Worm (Caenorhabditis elegans): Measurements from ENCODE around the gene K01B6.4.

DNA sequence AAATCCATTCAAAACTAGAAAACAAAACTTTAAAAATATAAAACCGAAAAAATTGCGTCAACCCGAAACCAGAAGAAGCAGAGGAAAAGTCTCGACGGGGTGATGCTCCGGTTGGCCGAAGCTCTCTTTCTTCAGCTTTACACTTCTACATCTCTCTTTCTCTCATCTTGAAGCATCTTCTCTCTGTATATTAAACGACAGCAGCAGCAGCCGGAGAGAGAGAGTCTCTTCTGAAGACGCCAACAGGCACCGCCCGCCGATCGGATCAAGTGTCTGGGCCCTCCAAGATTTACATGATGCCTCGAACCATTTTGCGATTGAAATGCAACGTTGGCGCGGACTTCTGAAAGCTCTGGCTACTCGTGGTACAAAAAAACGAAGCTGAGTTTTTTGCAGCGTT lies 49.5 kb upstream of the K01B6.4 start:
- TF ChIP-seq nhr-25 (tag; optimal IDR thresholded peaks at IDR 0.05; ENCODE audit: borderline replicate concordance, insufficient read depth) (no peak), ama-1 (optimal IDR thresholded peaks at IDR 0.05) (no peak), unc-39 (tag; optimal IDR thresholded peaks at IDR 0.05) (no peak), vab-7 (GFP tag; IDR thresholded peaks at IDR 0.05) (no peak), ces-1 (GFP tag; optimal IDR thresholded peaks at IDR 0.05) (no peak), aly-2 (tag; optimal IDR thresholded peaks at IDR 0.05) (no peak)
